Worm (Caenorhabditis elegans): ENCODE measurements around the gene C14C11.2.
A peak's percentile ranks its signal among the peaks of the same experiment; 100 is the strongest.

C14C11.2 gene

DNA sequence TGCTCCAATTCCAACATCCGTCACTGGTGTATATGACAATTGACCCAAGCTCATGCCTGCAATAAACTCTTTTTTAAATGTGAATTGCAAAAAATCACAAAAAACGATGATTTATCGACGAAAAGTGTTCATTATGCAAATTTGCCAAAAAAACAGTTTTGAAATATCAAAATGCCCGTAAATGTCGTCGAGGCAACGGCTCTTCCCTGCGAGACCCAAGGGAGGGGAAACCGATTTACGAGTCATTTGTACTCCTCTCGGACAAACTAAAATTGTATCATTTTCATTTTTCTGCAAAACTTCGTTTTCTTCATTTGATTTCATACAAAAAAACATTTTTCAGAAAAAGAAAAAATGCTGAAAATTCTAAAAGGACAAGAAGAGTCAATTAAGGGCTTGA lies 23.6 kb downstream of the C14C11.2 start, which contains the start of the genes hmgs-1 and F25B4.4 (continued):
- no peak for TF ChIP-seq ztf-22 (GFP tag; optimal IDR thresholded peaks at IDR 0.05)
- TF ChIP-seq ztf-26 (tag; optimal IDR thresholded peaks at IDR 0.05) = no peak
- TF ChIP-seq repo-1 (tag; optimal IDR thresholded peaks at IDR 0.05) = no peak
- TF ChIP-seq let-607 (tag; optimal IDR thresholded peaks at IDR 0.05) = peak in 1 of 2 experiments; percentile 10
- peak; percentile 28; the same call in 1 of the 2 replicates for TF ChIP-seq B0336.3 (GFP tag; IDR thresholded peaks at IDR 0.05)
- TF ChIP-seq athp-1 (tag; optimal IDR thresholded peaks at IDR 0.05) = no peak
- peak; percentile 55 for TF ChIP-seq efl-1 (GFP tag; optimal IDR thresholded peaks at IDR 0.05)
- TF ChIP-seq Y53G8AR.9 (GFP tag; conservative IDR thresholded peaks at IDR 0.05) = peak; percentile 56; the same call in 1 of the 2 replicates
- TF ChIP-seq mcd-1 (GFP tag; IDR thresholded peaks at IDR 0.05) = peak; percentile 86
- peak; percentile 93 for TF ChIP-seq attf-5 (GFP tag; optimal IDR thresholded peaks at IDR 0.05)
- peak; percentile 50; the same call in 1 of the 2 replicates for TF ChIP-seq C06A6.2 (GFP tag; conservative IDR thresholded peaks at IDR 0.05)
- TF ChIP-seq F49E8.2 (tag; optimal IDR thresholded peaks at IDR 0.05; ENCODE audit: insufficient read depth) = peak; percentile 57
- TF ChIP-seq lin-35 (GFP tag; optimal IDR thresholded peaks at IDR 0.05) = peak in 2 of 3 experiments; percentile 39 to 85
- peak; percentile 22 for TF ChIP-seq him-1 (tag; optimal IDR thresholded peaks at IDR 0.05)
- TF ChIP-seq ama-1 (optimal IDR thresholded peaks at IDR 0.05) = no peak
- peak in 1 of 2 experiments; percentile 63 for TF ChIP-seq ama-1 (GFP tag; optimal IDR thresholded peaks at IDR 0.05)
- no peak for TF ChIP-seq zim-3 (tag; optimal IDR thresholded peaks at IDR 0.05)
- TF ChIP-seq nhr-80 (tag; optimal IDR thresholded peaks at IDR 0.05) = peak; percentile 6
- no peak for TF ChIP-seq lag-1 (GFP tag; IDR thresholded peaks at IDR 0.05)
- TF ChIP-seq T26A5.8 (tag; optimal IDR thresholded peaks at IDR 0.05) = no peak
- peak; percentile 55 for TF ChIP-seq hmg-1.2 (GFP tag; IDR thresholded peaks at IDR 0.05)
- no peak for TF ChIP-seq let-526 (GFP tag; IDR thresholded peaks at IDR 0.05)
- TF ChIP-seq lin-26 (GFP tag; IDR thresholded peaks at IDR 0.05) = 0 out of 2 replicates have a peak, but pooled peaks have one; percentile 20
- TF ChIP-seq ceh-100 (GFP tag; IDR thresholded peaks at IDR 0.05) = 0 out of 2 replicates have a peak, but pooled peaks have one; percentile 21
- TF ChIP-seq ceh-91 (GFP tag; IDR thresholded peaks at IDR 0.05) = peak; percentile 75
- TF ChIP-seq attf-6 (GFP tag; IDR thresholded peaks at IDR 0.05) = no peak
- TF ChIP-seq ztf-18 (tag; optimal IDR thresholded peaks at IDR 0.05) = peak; percentile 38
- TF ChIP-seq madf-8 (GFP tag; conservative IDR thresholded peaks at IDR 0.05) = peak; percentile 58
- TF ChIP-seq snpc-1.3 (tag; optimal IDR thresholded peaks at IDR 0.05; ENCODE audit: insufficient read depth) = peak; percentile 72
- TF ChIP-seq lsl-1 (GFP tag; optimal IDR thresholded peaks at IDR 0.05) = peak; percentile 65
- peak; percentile 68 for TF ChIP-seq D2030.7 (GFP tag; IDR thresholded peaks at IDR 0.05)
- no peak for TF ChIP-seq unc-62 (GFP tag; optimal IDR thresholded peaks at IDR 0.05)
- peak; percentile 88 for TF ChIP-seq K12H6.12 (tag; optimal IDR thresholded peaks at IDR 0.05)
- TF ChIP-seq egl-18 (GFP tag; IDR thresholded peaks at IDR 0.05) = no peak
- TF ChIP-seq mxl-1 (tag; optimal IDR thresholded peaks at IDR 0.05) = no peak
- no peak for TF ChIP-seq sea-2 (GFP tag; IDR thresholded peaks at IDR 0.05)
- TF ChIP-seq F57A8.1 (GFP tag; optimal IDR thresholded peaks at IDR 0.05) = no peak
- TF ChIP-seq ceh-79 (tag; optimal IDR thresholded peaks at IDR 0.05) = no peak
- peak; percentile 78 for TF ChIP-seq rcor-1 (GFP tag; IDR thresholded peaks at IDR 0.05)
- peak; percentile 27; the same call in 1 of the 2 replicates for TF ChIP-seq hsf-1 (GFP tag; IDR thresholded peaks at IDR 0.05)
- peak; percentile 86 for TF ChIP-seq B0019.2 (GFP tag; conservative IDR thresholded peaks at IDR 0.05)
- TF ChIP-seq dpl-1 (GFP tag; optimal IDR thresholded peaks at IDR 0.05) = peak; percentile 43
- TF ChIP-seq lin-40 (tag; optimal IDR thresholded peaks at IDR 0.05) = peak; percentile 84
- TF ChIP-seq gei-17 (GFP tag; optimal IDR thresholded peaks at IDR 0.05) = peak; percentile 23
- no peak for TF ChIP-seq ztf-6 (GFP tag; IDR thresholded peaks at IDR 0.05)
- peak; percentile 30 for TF ChIP-seq unc-130 (GFP tag; optimal IDR thresholded peaks at IDR 0.05)
- no peak for TF ChIP-seq K11D2.4 (GFP tag; IDR thresholded peaks at IDR 0.05)
- TF ChIP-seq F33H1.4 (GFP tag; IDR thresholded peaks at IDR 0.05) = peak; percentile 98
- TF ChIP-seq ZK185.1 (tag; optimal IDR thresholded peaks at IDR 0.05; ENCODE audit: poor library complexity, severe bottlenecking) = peak; percentile 58

All from whole organism, young adult.